Worm (Caenorhabditis elegans): Measurements from ENCODE around the gene egl-3.

- TF ChIP-seq efl-1 (optimal IDR thresholded peaks at IDR 0.05) (no peak), efl-1 (GFP tag; optimal IDR thresholded peaks at IDR 0.05 in 1 of 2) (no peak), lin-13 (GFP tag; optimal IDR thresholded peaks at IDR 0.05) (no peak), alr-1 (tag; optimal IDR thresholded peaks at IDR 0.05; ENCODE audit: borderline replicate concordance) (no peak), blmp-1 (tag; optimal IDR thresholded peaks at IDR 0.05) (no peak), nhr-77 (tag; optimal IDR thresholded peaks at IDR 0.05) (no peak), ztf-11 (tag; optimal IDR thresholded peaks at IDR 0.05) (no peak), C34B4.2 (tag; optimal IDR thresholded peaks at IDR 0.05) (no peak), egl-27 (tag; optimal IDR thresholded peaks at IDR 0.05) (no peak)
These were observed 25.2 kb downstream of the egl-3 start, which contains the start of gene srsx-26 for ce11 chrV:10148352-10148751.

Data from whole organism, L1 larva.